Worm (Caenorhabditis elegans): ENCODE results near the gene baf-1.

Gene baf-1

DNA sequence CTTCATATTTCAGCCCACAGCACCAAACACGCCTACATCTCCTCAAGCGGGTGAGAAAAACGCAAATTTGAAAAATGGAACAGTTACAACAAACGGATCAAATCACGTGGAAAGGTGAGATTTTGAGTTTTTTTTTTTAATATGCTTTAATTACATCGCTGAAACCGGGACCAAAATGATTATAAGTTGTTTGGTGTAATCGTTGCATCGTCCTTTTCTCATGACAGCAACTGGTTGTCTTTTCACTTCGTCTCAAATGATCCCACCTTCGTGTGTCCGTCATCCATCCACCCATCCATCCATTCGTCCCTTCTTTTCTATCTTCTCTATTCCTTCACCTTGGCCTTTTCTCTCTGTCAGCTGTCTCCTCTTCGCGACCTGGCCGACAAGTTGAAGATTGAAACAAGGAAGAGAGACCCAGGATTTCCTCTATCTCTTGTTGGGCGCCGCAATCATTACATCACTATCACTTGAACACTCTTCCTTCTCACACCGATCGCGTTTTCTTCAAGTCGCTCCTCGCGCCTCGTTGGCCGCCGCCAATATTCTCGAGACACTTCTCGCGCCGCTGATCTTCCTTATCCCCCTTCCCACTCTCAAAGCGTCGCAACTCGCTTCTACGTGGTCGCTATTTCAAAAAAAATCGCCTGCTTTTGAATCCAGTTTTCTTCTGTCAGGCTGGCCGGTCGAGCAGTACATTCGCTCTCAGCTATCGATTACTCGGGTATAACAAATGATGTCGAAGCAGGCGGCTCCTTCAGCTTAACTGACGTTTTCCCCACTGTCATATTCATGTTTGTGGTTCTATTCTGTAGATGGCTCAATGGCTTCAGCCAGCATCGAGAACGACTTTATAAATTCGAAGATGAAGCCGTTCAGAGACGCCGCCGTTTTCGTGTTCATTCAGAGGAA, 9.8 kb upstream of the baf-1 start (continued):
- TF ChIP-seq nhr-77 (tag; optimal IDR thresholded peaks at IDR 0.05): peak; percentile 10
- TF ChIP-seq lsy-2 (tag; optimal IDR thresholded peaks at IDR 0.05): peak; percentile 69 to 86
- TF ChIP-seq snu-23 (GFP tag; optimal IDR thresholded peaks at IDR 0.05): peak; percentile 64
- TF ChIP-seq mab-9 (GFP tag; IDR thresholded peaks at IDR 0.05): peak; percentile 23; the same call in 1 of the 2 replicates
- TF ChIP-seq nhr-47 (tag; optimal IDR thresholded peaks at IDR 0.05): peak; percentile 15
- TF ChIP-seq dsc-1 (tag; optimal IDR thresholded peaks at IDR 0.05): peak; percentile 18
- peak in 2 of 3 experiments; percentile 23 to 34 for TF ChIP-seq dpl-1 (GFP tag; optimal IDR thresholded peaks at IDR 0.05)
- peak in 2 of 6 experiments; percentile 26 to 28 for TF ChIP-seq elt-3 (tag; optimal IDR thresholded peaks at IDR 0.05)

DNA sequence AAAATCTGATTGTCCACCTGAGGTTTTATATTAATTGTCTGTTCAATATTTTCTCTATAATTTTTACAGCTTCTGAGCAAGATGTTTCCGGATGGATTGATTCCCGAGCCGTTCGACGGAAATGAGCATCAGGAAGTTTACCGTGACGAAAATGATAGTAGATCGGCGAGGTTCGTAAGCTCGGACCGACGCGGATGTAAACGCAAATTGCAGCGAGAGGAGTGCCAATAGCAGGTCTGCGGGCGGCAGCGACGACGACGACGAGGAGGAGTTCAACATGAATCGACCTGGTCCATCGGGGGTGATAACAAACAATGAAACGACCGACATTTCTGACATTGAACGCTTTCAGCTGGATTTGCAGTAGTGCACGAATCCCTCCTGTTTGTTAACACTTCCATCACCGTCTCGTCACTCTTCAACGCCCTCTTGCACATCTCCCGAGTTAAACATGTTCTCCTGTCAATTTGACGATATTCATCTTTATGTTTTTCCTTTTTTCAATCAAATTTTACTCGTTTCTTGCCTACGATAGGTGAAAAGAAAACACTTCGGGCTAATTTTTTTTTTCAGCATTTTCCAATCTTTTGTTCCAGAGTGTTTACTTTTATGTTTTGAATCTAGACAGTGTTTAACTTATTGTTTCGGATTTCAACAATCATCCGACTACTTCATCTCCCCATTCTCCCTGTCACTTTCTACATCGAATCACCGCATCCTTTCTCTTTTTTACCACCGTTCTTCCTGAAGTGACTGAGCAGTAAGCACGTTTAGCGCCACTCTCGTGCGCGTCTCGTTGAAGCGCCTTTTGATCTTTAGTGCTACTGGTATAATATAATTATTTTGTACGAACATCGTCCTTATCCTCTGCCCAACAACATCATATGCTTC, 5.1 kb upstream of the baf-1 start:
- TF ChIP-seq blmp-1 (tag; optimal IDR thresholded peaks at IDR 0.05): peak; percentile 12
- no peak for TF ChIP-seq nhr-11 (tag; optimal IDR thresholded peaks at IDR 0.05)

DNA sequence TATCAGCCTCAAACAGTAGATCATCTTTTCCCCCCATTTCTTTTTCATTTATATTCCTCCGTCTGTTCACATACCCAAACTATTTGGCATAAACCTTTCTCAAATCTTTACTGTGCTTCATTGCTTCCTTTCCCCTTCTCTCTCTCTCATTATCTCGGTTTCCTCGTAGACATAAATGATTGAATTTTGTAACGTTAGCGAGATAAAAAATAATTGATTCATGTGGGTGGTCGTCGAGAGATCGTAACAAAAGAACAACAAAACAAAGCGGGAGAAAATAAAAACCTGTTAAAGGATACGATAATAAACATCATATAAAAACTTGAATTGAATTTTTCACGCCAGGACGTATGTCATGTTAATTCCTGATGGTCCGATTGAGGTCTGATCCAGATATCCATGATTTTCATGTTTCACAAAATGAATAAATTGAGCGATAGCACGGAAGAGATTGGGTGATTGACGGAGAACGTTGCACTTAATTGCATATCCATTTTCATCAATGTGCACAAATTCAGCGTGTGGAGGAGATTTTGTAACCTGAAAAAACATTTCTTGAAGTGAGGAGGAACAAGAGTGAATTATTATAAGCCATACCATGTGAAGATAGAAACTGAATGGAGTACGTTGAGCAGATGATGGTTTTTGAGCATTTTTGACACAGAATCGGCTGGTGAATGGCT, 4.3 kb upstream of the baf-1 start:
- TF ChIP-seq aly-2 (tag; optimal IDR thresholded peaks at IDR 0.05): peak; percentile 17
- TF ChIP-seq blmp-1 (tag; optimal IDR thresholded peaks at IDR 0.05): peak; percentile 11
- no peak for TF ChIP-seq mab-9 (GFP tag; IDR thresholded peaks at IDR 0.05)
- TF ChIP-seq lin-35 (GFP tag; optimal IDR thresholded peaks at IDR 0.05): no peak
- TF ChIP-seq nhr-71 (tag; optimal IDR thresholded peaks at IDR 0.05): peak; percentile 12
- no peak for TF ChIP-seq efl-3 (GFP tag; optimal IDR thresholded peaks at IDR 0.05)
- no peak for TF ChIP-seq nhr-77 (tag; optimal IDR thresholded peaks at IDR 0.05)
- no peak for TF ChIP-seq efl-1 (optimal IDR thresholded peaks at IDR 0.05)
- peak in 1 of 2 experiments; percentile 88 for TF ChIP-seq efl-1 (GFP tag; optimal IDR thresholded peaks at IDR 0.05 in 1 of 2)

- TF ChIP-seq alr-1 (tag; optimal IDR thresholded peaks at IDR 0.05; ENCODE audit: borderline replicate concordance) (no peak), nhr-90 (tag; optimal IDR thresholded peaks at IDR 0.05; ENCODE audit: poor library complexity) (peak; percentile 88), ces-1 (GFP tag; optimal IDR thresholded peaks at IDR 0.05) (no peak), zag-1 (tag; optimal IDR thresholded peaks at IDR 0.05) (no peak), nhr-28 (tag; optimal IDR thresholded peaks at IDR 0.05) (no peak), snu-23 (GFP tag; optimal IDR thresholded peaks at IDR 0.05) (peak; percentile 72), F16B12.6 (tag; optimal IDR thresholded peaks at IDR 0.05) (no peak), nhr-20 (tag; optimal IDR thresholded peaks at IDR 0.05) (peak; percentile 74), egl-13 (tag; optimal IDR thresholded peaks at IDR 0.05) (peak; percentile 78), nhr-12 (tag; optimal IDR thresholded peaks at IDR 0.05) (no peak), mdl-1 (tag; optimal IDR thresholded peaks at IDR 0.05) (no peak), skn-1 (tag; optimal IDR thresholded peaks at IDR 0.05) (peak; percentile 36), C16A3.4 (tag; optimal IDR thresholded peaks at IDR 0.05) (peak; percentile 2), vab-15 (tag; optimal IDR thresholded peaks at IDR 0.05) (no peak), nhr-19 (GFP tag; conservative IDR thresholded peaks at IDR 0.05) (peak; percentile 70), hlh-4 (tag; optimal IDR thresholded peaks at IDR 0.05) (peak; percentile 34), fkh-8 (tag; optimal IDR thresholded peaks at IDR 0.05) (peak; percentile 58), efl-1 (optimal IDR thresholded peaks at IDR 0.05) (peak; percentile 49 to 63), efl-1 (GFP tag; optimal IDR thresholded peaks at IDR 0.05 in 1 of 2) (peak; percentile 70 to 95), snpc-4 (tag; optimal IDR thresholded peaks at IDR 0.05) (no peak), elt-3 (tag; optimal IDR thresholded peaks at IDR 0.05) (no peak), fos-1 (tag; optimal IDR thresholded peaks at IDR 0.05) (no peak), lin-35 (GFP tag; optimal IDR thresholded peaks at IDR 0.05) (peak; percentile 55 to 61), lin-14 (GFP tag; optimal IDR thresholded peaks at IDR 0.05) (peak; percentile 70), ztf-11 (tag; optimal IDR thresholded peaks at IDR 0.05) (peak in 1 of 2 experiments; percentile 87), nhr-47 (tag; optimal IDR thresholded peaks at IDR 0.05) (peak; percentile 83), elt-2 (tag; optimal IDR thresholded peaks at IDR 0.05) (peak; percentile 29), ceh-82 (tag; optimal IDR thresholded peaks at IDR 0.05) (peak; percentile 31 to 66 (median 52)), nhr-84 (tag; optimal IDR thresholded peaks at IDR 0.05) (no peak), pag-3 (tag; optimal IDR thresholded peaks at IDR 0.05; ENCODE audit: borderline replicate concordance, insufficient read depth) (no peak)
These were observed 1.8 kb upstream of the baf-1 start, which contains the start of gene B0464.9 for ce11 chrIII:9465424-9465823. Gene B0464.9, plus strand, starts transcription at chrIII:9465767.

Data from whole organism, L1 larva.